Worm (Caenorhabditis elegans): ENCODE measurements around the gene srbc-67.

ce11 chrV:3586014-3586689, 45.1 kb upstream of the srbc-67 start, which contains the start of the genes rpl-11.1 and T22F3.2:
- peak in 1 of 2 experiments; percentile 34 for TF ChIP-seq mdl-1 (tag; optimal IDR thresholded peaks at IDR 0.05)
- no peak for TF ChIP-seq unc-39 (tag; optimal IDR thresholded peaks at IDR 0.05)
- no peak for TF ChIP-seq dve-1 (tag; optimal IDR thresholded peaks at IDR 0.05; ENCODE audit: insufficient read depth)
- TF ChIP-seq mep-1 (tag; optimal IDR thresholded peaks at IDR 0.05): peak; percentile 9
- TF ChIP-seq nhr-48 (tag; optimal IDR thresholded peaks at IDR 0.05): no peak
- no peak for TF ChIP-seq mes-2 (tag; optimal IDR thresholded peaks at IDR 0.05; ENCODE audit: poor library complexity, severe bottlenecking)
- no peak for TF ChIP-seq nhr-42 (GFP tag; IDR thresholded peaks at IDR 0.05)
- TF ChIP-seq sdz-12 (GFP tag; optimal IDR thresholded peaks at IDR 0.05): no peak
